Worm (Caenorhabditis elegans) whole organism, early embryonic: ENCODE measurements around the gene srz-37.

Experiments
- B0310.2 ChIP-seq: sonication (generic microtip); optimal IDR thresholded peaks from 2 replicates; lab custom pipeline; 2016; ENCODE audit warnings: mild to moderate bottlenecking, missing genetic modification characterization, missing compliant biosample characterization
- aly-1 ChIP-seq: sonication (generic microtip); optimal IDR thresholded peaks from 2 replicates; lab custom pipeline; 2016; ENCODE audit warnings: missing genetic modification characterization, missing compliant biosample characterization
- ama-1 ChIP-seq: fragments of 150-350 bp; optimal IDR thresholded peaks from 2 replicates; lab custom pipeline; 2014
- ceh-13 ChIP-seq: fragments of 200-800 bp; sonication (Bioruptor generic); optimal IDR thresholded peaks from 2 replicates; lab custom pipeline; 2018; ENCODE audit warnings: mild to moderate bottlenecking, missing genetic modification characterization, missing compliant biosample characterization
- ceh-36 ChIP-seq: sonication (generic microtip); optimal IDR thresholded peaks from 2 replicates; lab custom pipeline; 2016; ENCODE audit warnings: missing genetic modification characterization, inconsistent platforms, missing compliant biosample characterization
- ets-7 ChIP-seq: sonication (generic microtip); optimal IDR thresholded peaks from 2 replicates; lab custom pipeline; 2016; ENCODE audit warnings: missing genotype, missing genetic modification characterization, missing compliant biosample characterization
- flt-1 ChIP-seq: fragments of 200-800 bp; sonication (Bioruptor generic); IDR thresholded peaks from 2 replicates; pipeline ENCODE4 v1.3.6; 2022; ENCODE audit warnings: missing genetic modification characterization, missing compliant biosample characterization
- hmbx-1 ChIP-seq: sonication (generic microtip); optimal IDR thresholded peaks from 2 replicates; lab custom pipeline; 2016; ENCODE audit warnings: mild to moderate bottlenecking, missing genetic modification characterization, missing compliant biosample characterization
- hmg-4 ChIP-seq: fragments of 200-800 bp; sonication (Bioruptor generic); optimal IDR thresholded peaks from 2 replicates; lab custom pipeline; 2018; ENCODE audit warnings: mild to moderate bottlenecking, missing genetic modification characterization, missing compliant biosample characterization
- hnd-1 ChIP-seq: sonication (generic microtip); optimal IDR thresholded peaks from 2 replicates; lab custom pipeline; 2016; ENCODE audit warnings: missing genetic modification characterization, missing compliant biosample characterization
- scrt-1 ChIP-seq: fragments of 200-800 bp; sonication (Bioruptor generic); IDR thresholded peaks from 2 replicates; pipeline ENCODE4 v1.3.6; 2022; ENCODE audit warnings: missing genetic modification characterization, missing compliant biosample characterization
- sea-1 ChIP-seq: fragments of 200-800 bp; sonication (Bioruptor generic); conservative IDR thresholded peaks from 2 replicates; pipeline ENCODE4 v1.3.6; 2022; ENCODE audit warnings: missing genetic modification characterization, missing compliant biosample characterization
- tbx-37 ChIP-seq: fragments of 200-800 bp; sonication (Bioruptor generic); conservative IDR thresholded peaks from 2 replicates; pipeline ENCODE4 v1.3.6; 2022; ENCODE audit warnings: missing genetic modification reagents, missing genetic modification characterization, missing compliant biosample characterization
- tra-4 ChIP-seq: sonication (generic microtip); optimal IDR thresholded peaks from 2 replicates; lab custom pipeline; 2017; ENCODE audit warnings: missing genetic modification characterization, missing compliant biosample characterization

ce11 chrIV:3467128-3467527 lies 14.5 kb downstream of the srz-37 start, which contains the start of gene F58E2.3:
- no peak for TF ChIP-seq tbx-37 (GFP tag; lab: Robert Waterston, UW)
- TF ChIP-seq ama-1 (lab: Kevin White, UChicago) = no peak
- no peak for TF ChIP-seq tra-4
- no peak for TF ChIP-seq ceh-13 (GFP tag; lab: Kevin White, UChicago)
- no peak for TF ChIP-seq hmg-4 (GFP tag; lab: Kevin White, UChicago)
- TF ChIP-seq B0310.2 (tag; lab: Kevin White, UChicago) = no peak
- no peak for TF ChIP-seq aly-1 (tag; lab: Kevin White, UChicago)
- no peak for TF ChIP-seq hnd-1 (tag; lab: Kevin White, UChicago)
- TF ChIP-seq hmbx-1 = no peak
- TF ChIP-seq ets-7 (tag; lab: Kevin White, UChicago) = no peak
- TF ChIP-seq scrt-1 (GFP tag; lab: Robert Waterston, UW) = no peak
- no peak for TF ChIP-seq ceh-36 (tag; lab: Kevin White, UChicago)
- TF ChIP-seq sea-1 (GFP tag; lab: Robert Waterston, UW) = no peak
- no peak for TF ChIP-seq flt-1
